Fruit fly (Drosophila melanogaster) whole organism, embryonic: ENCODE results near the gene CG3198.
A peak's percentile ranks its signal among the peaks of the same experiment; 100 is the strongest.

Experiments
- Abd-B ChIP-seq: fragments of 200-800 bp; sonication (Bioruptor generic); optimal IDR thresholded peaks from 2 replicates; lab custom pipeline; 2018; ENCODE audit warnings: missing biosample characterization, mild to moderate bottlenecking, missing genetic modification characterization, moderate library complexity
- Ada2b ChIP-seq: fragments of 200-800 bp; sonication (Bioruptor generic); IDR thresholded peaks from 2 replicates; pipeline ENCODE4 v1.3.6; 2022; ENCODE audit warnings: missing biosample characterization, missing genetic modification characterization
- CG11398 ChIP-seq: fragments of 200-800 bp; sonication (Bioruptor generic); optimal IDR thresholded peaks from 2 replicates; lab custom pipeline; 2016; ENCODE audit warnings: missing biosample characterization, missing genetic modification characterization
- CG12071 ChIP-seq: fragments of 200-800 bp; sonication (Bioruptor generic); optimal IDR thresholded peaks from 3 replicates; lab custom pipeline; 2018; ENCODE audit warnings: missing biosample characterization, mild to moderate bottlenecking, missing genetic modification characterization
- CG12236 ChIP-seq: fragments of 200-800 bp; sonication (Bioruptor generic); optimal IDR thresholded peaks from 2 replicates; lab custom pipeline; 2016; ENCODE audit warnings: missing biosample characterization, missing genetic modification characterization
- CG15696 ChIP-seq: fragments of 200-800 bp; sonication (Bioruptor generic); optimal IDR thresholded peaks from 2 replicates; lab custom pipeline; 2019; ENCODE audit warnings: missing biosample characterization, mild to moderate bottlenecking, missing genetic modification characterization, moderate library complexity
- CG17186 ChIP-seq: fragments of 200-800 bp; sonication (Bioruptor generic); optimal IDR thresholded peaks from 3 replicates; lab custom pipeline; 2017; ENCODE audit warnings: missing biosample characterization, missing genetic modification reagents, missing genetic modification characterization
- CG18011 ChIP-seq: fragments of 200-800 bp; sonication (Bioruptor generic); optimal IDR thresholded peaks from 2 replicates; lab custom pipeline; 2017; ENCODE audit warnings: missing biosample characterization, missing genetic modification characterization, mild to moderate bottlenecking, moderate library complexity, missing genotype
- CG18599 ChIP-seq: fragments of 200-800 bp; sonication (Bioruptor generic); optimal IDR thresholded peaks from 3 replicates; lab custom pipeline; 2017; ENCODE audit warnings: missing biosample characterization, missing genetic modification characterization, mild to moderate bottlenecking, moderate library complexity, missing genetic modification reagents
- CG18764 ChIP-seq: fragments of 200-800 bp; sonication (Bioruptor generic); optimal IDR thresholded peaks from 3 replicates; lab custom pipeline; 2016; ENCODE audit warnings: missing biosample characterization, missing genetic modification characterization
- CG30020 ChIP-seq: fragments of 200-800 bp; optimal IDR thresholded peaks from 2 replicates; lab custom pipeline; 2019; ENCODE audit warnings: missing biosample characterization, mild to moderate bottlenecking, missing genetic modification characterization, moderate library complexity
- CG31365 ChIP-seq: fragments of 200-800 bp; sonication (Bioruptor generic); optimal IDR thresholded peaks from 2 replicates; lab custom pipeline; 2018; ENCODE audit warnings: missing biosample characterization, mild to moderate bottlenecking, missing genetic modification characterization
- CG3163 ChIP-seq: fragments of 200-800 bp; sonication (Bioruptor generic); optimal IDR thresholded peaks from 3 replicates; lab custom pipeline; 2016; ENCODE audit warnings: missing biosample characterization, missing genetic modification characterization
- CG32767 ChIP-seq: fragments of 200-800 bp; sonication (Bioruptor generic); IDR thresholded peaks from 2 replicates; pipeline ENCODE4 v1.3.6; 2022; ENCODE audit warnings: missing biosample characterization, missing genetic modification characterization
- CG3995 ChIP-seq: fragments of 200-800 bp; sonication (Bioruptor generic); optimal IDR thresholded peaks from 3 replicates; lab custom pipeline; 2016; ENCODE audit warnings: missing biosample characterization, missing genetic modification characterization
- CG4404 ChIP-seq: fragments of 200-800 bp; sonication (Bioruptor generic); IDR thresholded peaks from 2 replicates; pipeline ENCODE4 v1.3.6; 2022; ENCODE audit warnings: missing biosample characterization, missing genetic modification characterization
- CG7271 ChIP-seq: fragments of 200-800 bp; sonication (Bioruptor generic); optimal IDR thresholded peaks from 2 replicates; lab custom pipeline; 2018; ENCODE audit warnings: missing biosample characterization, mild to moderate bottlenecking, missing genetic modification characterization, moderate library complexity
- CG7556 ChIP-seq: fragments of 200-800 bp; sonication (Bioruptor generic); optimal IDR thresholded peaks from 2 replicates; lab custom pipeline; 2017; ENCODE audit warnings: missing biosample characterization, mild to moderate bottlenecking, missing genetic modification characterization
- CG7839 ChIP-seq: fragments of 200-800 bp; sonication (Bioruptor generic); optimal IDR thresholded peaks from 3 replicates; lab custom pipeline; 2018; ENCODE audit warnings: missing biosample characterization, mild to moderate bottlenecking, missing genetic modification characterization, moderate library complexity
- CG8359 ChIP-seq: fragments of 200-800 bp; sonication (Bioruptor generic); optimal IDR thresholded peaks from 2 replicates; lab custom pipeline; 2017; ENCODE audit warnings: missing biosample characterization, mild to moderate bottlenecking, missing genetic modification characterization, borderline replicate concordance
- CG8944 ChIP-seq: fragments of 200-800 bp; sonication (Bioruptor generic); optimal IDR thresholded peaks from 3 replicates; lab custom pipeline; 2016; ENCODE audit warnings: missing biosample characterization, missing genetic modification characterization
- CG9817 ChIP-seq: fragments of 200-800 bp; sonication (Bioruptor generic); optimal IDR thresholded peaks from 2 replicates; lab custom pipeline; 2018; ENCODE audit warnings: missing biosample characterization, mild to moderate bottlenecking, missing genetic modification characterization, moderate library complexity
- CTCF ChIP-seq: fragments of 200-800 bp; sonication (Bioruptor generic); optimal IDR thresholded peaks from 2 replicates; lab custom pipeline; 2017; ENCODE audit warnings: missing biosample characterization, mild to moderate bottlenecking, missing genetic modification characterization, moderate library complexity
- Doc3 ChIP-seq: fragments of 200-800 bp; sonication (Bioruptor generic); IDR thresholded peaks from 3 replicates; pipeline ENCODE4 v1.3.6; 2022; ENCODE audit warnings: missing biosample characterization, missing genetic modification characterization; ENCODE audit not compliant: partially characterized antibody
- Drgx ChIP-seq: fragments of 200-800 bp; sonication (Bioruptor generic); IDR thresholded peaks from 2 replicates; pipeline ENCODE4 v1.3.6; 2022; ENCODE audit warnings: missing biosample characterization, missing genetic modification characterization
- Gug ChIP-seq: fragments of 200-800 bp; sonication (Bioruptor generic); IDR thresholded peaks from 4 replicates; pipeline ENCODE4 v1.3.6; 2022; ENCODE audit warnings: missing biosample characterization, missing genetic modification characterization
- H2.0 ChIP-seq: fragments of 200-800 bp; sonication (Bioruptor generic); IDR thresholded peaks from 2 replicates; pipeline ENCODE4 v1.3.6; 2022; ENCODE audit warnings: missing biosample characterization, missing genetic modification characterization
- HmgD ChIP-seq: fragments of 200-800 bp; sonication (Bioruptor generic); optimal IDR thresholded peaks from 3 replicates; lab custom pipeline; 2016; ENCODE audit warnings: missing biosample characterization, missing genetic modification characterization
- Hr3 ChIP-seq: fragments of 200-800 bp; sonication (Bioruptor generic); optimal IDR thresholded peaks from 3 replicates; lab custom pipeline; 2016; ENCODE audit warnings: missing biosample characterization, missing genetic modification characterization
- Hr39 ChIP-seq: fragments of >200 bp; optimal IDR thresholded peaks from 2 replicates; lab custom pipeline; 2017
- NC2α ChIP-seq: fragments of 200-800 bp; sonication (Bioruptor generic); optimal IDR thresholded peaks from 2 replicates; lab custom pipeline; 2016; ENCODE audit warnings: missing biosample characterization, missing genetic modification characterization
- Ptx1 ChIP-seq: fragments of 200-800 bp; sonication (Bioruptor generic); IDR thresholded peaks from 2 replicates; pipeline ENCODE4 v1.3.6; 2022; ENCODE audit warnings: missing biosample characterization, missing genetic modification characterization
- Rx ChIP-seq: fragments of 200-800 bp; sonication (Bioruptor generic); IDR thresholded peaks from 2 replicates; pipeline ENCODE4 v1.3.6; 2022; ENCODE audit warnings: missing biosample characterization, missing genetic modification characterization
- Sox102F ChIP-seq: fragments of 200-800 bp; sonication (Bioruptor generic); optimal IDR thresholded peaks from 2 replicates; lab custom pipeline; 2018; ENCODE audit warnings: missing biosample characterization, mild to moderate bottlenecking, missing genetic modification characterization, moderate library complexity
- Tbp ChIP-seq: fragments of >200 bp; optimal IDR thresholded peaks from 2 replicates; lab custom pipeline; 2018; ENCODE audit warnings: missing biosample characterization, missing genetic modification characterization
- Usf ChIP-seq: fragments of 200-800 bp; sonication (Bioruptor generic); optimal IDR thresholded peaks from 2 replicates; lab custom pipeline; 2017; ENCODE audit warnings: missing genotype, missing biosample characterization, missing genetic modification characterization
- abd-A ChIP-seq: fragments of 200-800 bp; sonication (Bioruptor generic); optimal IDR thresholded peaks from 3 replicates; lab custom pipeline; 2019; ENCODE audit warnings: missing biosample characterization, mild to moderate bottlenecking, missing genetic modification characterization, moderate library complexity
- az2 ChIP-seq: fragments of 200-800 bp; sonication (Bioruptor generic); optimal IDR thresholded peaks from 3 replicates; lab custom pipeline; 2016; ENCODE audit warnings: missing biosample characterization, missing genetic modification characterization
- bcd ChIP-seq: fragments of 200-800 bp; sonication (Bioruptor generic); optimal IDR thresholded peaks from 2 replicates; lab custom pipeline; 2017; ENCODE audit warnings: missing biosample characterization, mild to moderate bottlenecking, missing genetic modification characterization
- gsb-n ChIP-seq: fragments of 200-800 bp; sonication (Bioruptor generic); optimal IDR thresholded peaks from 3 replicates; lab custom pipeline; 2018; ENCODE audit warnings: missing biosample characterization, mild to moderate bottlenecking, missing genetic modification characterization
- lola ChIP-seq, 3 experiments: fragments of >200 bp in 2 of 3; fragments of 200-800 bp in 1 of 3; sonication (Bioruptor generic) in 1 of 3; optimal IDR thresholded peaks; 2 replicates each; lab custom pipeline; 2017 to 2019; ENCODE audit warnings: missing biosample characterization in 3 of 3, missing genetic modification characterization in 3 of 3, mild to moderate bottlenecking in 1 of 3, moderate library complexity in 1 of 3
- luna ChIP-seq: fragments of 200-800 bp; sonication (Bioruptor generic); optimal IDR thresholded peaks from 2 replicates; lab custom pipeline; 2016; ENCODE audit warnings: missing biosample characterization, missing genetic modification characterization
- onecut ChIP-seq: fragments of 200-800 bp; sonication (Bioruptor generic); IDR thresholded peaks from 2 replicates; pipeline ENCODE4 v1.3.6; 2022; ENCODE audit warnings: missing biosample characterization, missing genetic modification characterization
- org-1 ChIP-seq: fragments of 200-800 bp; sonication (Bioruptor generic); optimal IDR thresholded peaks from 2 replicates; lab custom pipeline; 2017; ENCODE audit warnings: missing biosample characterization, missing genetic modification characterization
- peb ChIP-seq: fragments of 200-800 bp; sonication (Bioruptor generic); IDR thresholded peaks from 2 replicates; pipeline ENCODE4 v1.3.6; 2022; ENCODE audit warnings: missing biosample characterization, missing genetic modification characterization
- pho ChIP-seq: fragments of 200-800 bp; sonication (Bioruptor generic); optimal IDR thresholded peaks from 2 replicates; lab custom pipeline; 2016; ENCODE audit warnings: missing biosample characterization, missing genetic modification characterization
- pnt ChIP-seq: fragments of 200-800 bp; sonication (Bioruptor generic); optimal IDR thresholded peaks from 3 replicates; lab custom pipeline; 2016; ENCODE audit warnings: missing biosample characterization, missing genetic modification characterization
- sc ChIP-seq, 3 experiments: fragments of >200 bp in 2 of 3; fragments of 200-800 bp in 1 of 3; sonication (Bioruptor generic) in 1 of 3; optimal IDR thresholded peaks; 2 replicates in 2 of 3; 3 replicates in 1 of 3; lab custom pipeline; 2017; ENCODE audit warnings: mild to moderate bottlenecking in 1 of 3, missing biosample characterization in 1 of 3, missing genetic modification characterization in 1 of 3, missing genetic modification reagents in 1 of 3
- tll ChIP-seq, 2 experiments: fragments of 200-800 bp in 1 of 2; fragments of >200 bp in 1 of 2; sonication (Bioruptor generic) in 1 of 2; optimal IDR thresholded peaks; 2 replicates each; lab custom pipeline; 2017 to 2019; ENCODE audit warnings: missing biosample characterization in 2 of 2, missing genetic modification characterization in 2 of 2, mild to moderate bottlenecking in 1 of 2, moderate library complexity in 1 of 2

CG3198 gene

dm6 chrX:6678635-6679501, 5.1 kb upstream of the CG3198 start, which contains the start of gene ND-ASHI (continued):
- TF ChIP-seq onecut (GFP tag; lab: Robert Waterston, UW) = peak; percentile 87
- peak; percentile 55 for TF ChIP-seq HmgD
- TF ChIP-seq pnt (GFP tag; lab: Kevin White, UChicago) = peak; percentile 88
- peak; percentile 73 for TF ChIP-seq CG12236 (GFP tag; lab: Kevin White, UChicago)
- peak; percentile 96 for TF ChIP-seq Ada2b (GFP tag; lab: Robert Waterston, UW)
- TF ChIP-seq Hr39 (lab: Kevin White, UChicago) = no peak
- TF ChIP-seq CG11398 (GFP tag; lab: Kevin White, UChicago) = peak; percentile 79
- TF ChIP-seq Abd-B (GFP tag; lab: Kevin White, UChicago) = peak; percentile 85
- peak; percentile 98 for TF ChIP-seq CG18599 (GFP tag; lab: Kevin White, UChicago)
- TF ChIP-seq CG4404 (GFP tag; lab: Robert Waterston, UW) = peak; percentile 85
- peak; percentile 79 for TF ChIP-seq CG17186 (GFP tag; lab: Kevin White, UChicago)
- TF ChIP-seq Doc3 (GFP tag; lab: Robert Waterston, UW) = no peak
- peak; percentile 88 for TF ChIP-seq CG32767
- TF ChIP-seq CG3163 (GFP tag; lab: Kevin White, UChicago) = peak; percentile 60
- peak; percentile 92 for TF ChIP-seq Sox102F (GFP tag; lab: Kevin White, UChicago)
- no peak for TF ChIP-seq tll (GFP tag; optimal IDR thresholded peaks at IDR 0.05; lab: Kevin White, UChicago)
- TF ChIP-seq peb = peak; percentile 90
- TF ChIP-seq NC2α (GFP tag; lab: Kevin White, UChicago) = peak; percentile 77
- TF ChIP-seq org-1 (GFP tag; lab: Kevin White, UChicago) = peak; percentile 93
- peak; percentile 89 for TF ChIP-seq Usf (GFP tag; lab: Kevin White, UChicago)
- no peak for TF ChIP-seq abd-A (tag; lab: Kevin White, UChicago)
- peak; percentile 95 for TF ChIP-seq bcd (GFP tag; lab: Kevin White, UChicago)
- TF ChIP-seq Rx (GFP tag; lab: Robert Waterston, UW) = peak; percentile 95
- peak; percentile 66 for TF ChIP-seq CTCF (GFP tag; lab: Kevin White, UChicago)
- TF ChIP-seq pho = peak; percentile 93
- TF ChIP-seq CG7839 (tag; lab: Kevin White, UChicago) = peak; percentile 97
- peak; percentile 80 for TF ChIP-seq CG8359
- TF ChIP-seq CG12071 = peak; percentile 97
- TF ChIP-seq Hr3 (GFP tag; lab: Kevin White, UChicago) = peak; percentile 90
- TF ChIP-seq CG7556 (GFP tag; lab: Kevin White, UChicago) = peak; percentile 94
- peak; percentile 75 for TF ChIP-seq CG15696 (tag; lab: Kevin White, UChicago)
- TF ChIP-seq az2 (GFP tag; lab: Kevin White, UChicago) = peak; percentile 92
- TF ChIP-seq CG31365 (tag; lab: Kevin White, UChicago) = peak; percentile 88
- peak; percentile 84 for TF ChIP-seq CG18011 (GFP tag; lab: Kevin White, UChicago)
- peak; percentile 85 for TF ChIP-seq CG18764 (GFP tag; lab: Kevin White, UChicago)
- TF ChIP-seq CG30020 (tag; lab: Kevin White, UChicago) = peak; percentile 41
- peak in 1 of 3 experiments; percentile 76 for TF ChIP-seq lola (GFP tag; optimal IDR thresholded peaks at IDR 0.05; lab: Kevin White, UChicago)
- TF ChIP-seq CG9817 = peak; percentile 95
- TF ChIP-seq Gug (GFP tag; lab: Robert Waterston, UW) = peak; percentile 95
- TF ChIP-seq CG7271 (tag; lab: Kevin White, UChicago) = peak; percentile 58
- peak; percentile 84 for TF ChIP-seq gsb-n (tag; lab: Kevin White, UChicago)
- peak; percentile 94 for TF ChIP-seq Ptx1 (GFP tag; lab: Robert Waterston, UW)
- no peak for TF ChIP-seq Tbp
- TF ChIP-seq CG3995 (GFP tag; lab: Kevin White, UChicago) = peak; percentile 68
- peak; percentile 83 for TF ChIP-seq luna (GFP tag; lab: Kevin White, UChicago)
- peak; percentile 93 for TF ChIP-seq H2.0 (GFP tag; lab: Robert Waterston, UW)
- peak; percentile 83 for TF ChIP-seq CG8944 (GFP tag; lab: Kevin White, UChicago)
- TF ChIP-seq Drgx (GFP tag; lab: Robert Waterston, UW) = peak; percentile 98
- TF ChIP-seq sc (optimal IDR thresholded peaks at IDR 0.05; lab: Kevin White, UChicago) = no peak
- TF ChIP-seq sc (GFP tag; optimal IDR thresholded peaks at IDR 0.05; lab: Kevin White, UChicago) = peak; percentile 82
